Worm (Caenorhabditis elegans) whole organism, L3 larva: ENCODE data around the gene nhx-3.

Source experiments
- fos-1 ChIP-seq: fragments of 150-350 bp; optimal IDR thresholded peaks from 2 replicates; lab custom pipeline; 2014; ENCODE audit warnings: missing biosample characterization, missing genetic modification characterization
- lin-15B ChIP-seq: fragments of 150-350 bp; optimal IDR thresholded peaks from 2 replicates; lab custom pipeline; 2014; ENCODE audit warnings: missing biosample characterization, missing genetic modification characterization
- lsy-12 ChIP-seq: sonication (generic microtip); optimal IDR thresholded peaks from 2 replicates; lab custom pipeline; 2016; ENCODE audit warnings: mild to moderate bottlenecking, missing genetic modification characterization, missing compliant biosample characterization

DNA sequence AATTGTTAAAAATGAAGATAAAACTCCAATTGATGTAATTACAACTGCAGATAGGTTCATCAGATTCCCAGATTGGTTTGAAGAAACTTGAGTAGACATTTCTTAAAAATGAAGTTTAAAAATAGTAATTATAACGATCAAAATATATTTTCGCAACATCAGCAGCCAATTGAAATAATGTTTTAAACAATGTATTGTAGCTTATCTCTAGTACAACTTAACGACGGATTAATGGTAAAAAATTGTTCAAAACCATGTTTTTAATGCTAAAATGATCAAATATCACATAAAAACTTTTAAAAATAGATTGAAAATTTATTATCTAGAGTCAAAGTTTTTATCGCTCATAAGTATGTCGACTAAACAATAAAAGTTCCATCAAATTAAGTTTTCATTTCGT, 50.1 kb downstream of the nhx-3 start, which contains the start of gene srbc-11:
- no peak for TF ChIP-seq lin-15B (tag; lab: Kevin White, UChicago)
- no peak for TF ChIP-seq lsy-12 (tag; lab: Kevin White, UChicago)
- no peak for TF ChIP-seq fos-1 (tag; lab: Kevin White, UChicago)
